Fruit fly (Drosophila melanogaster) whole organism, pupa: Measurements from ENCODE around the gene slou.

Source experiments
- CG10348 ChIP-seq: fragments of 200-800 bp; sonication (Bioruptor generic); IDR thresholded peaks from 2 replicates; pipeline ENCODE4 v1.3.6; 2022; ENCODE audit warnings: missing biosample characterization, missing genetic modification characterization
- CG12605 ChIP-seq: fragments of 200-800 bp; sonication (Bioruptor generic); IDR thresholded peaks from 2 replicates; pipeline ENCODE4 v1.3.6; 2022; ENCODE audit warnings: missing biosample characterization, missing genetic modification characterization
- CG13204 ChIP-seq: fragments of 200-800 bp; sonication (Bioruptor generic); optimal IDR thresholded peaks from 2 replicates; lab custom pipeline; 2018; ENCODE audit warnings: missing biosample characterization, mild to moderate bottlenecking, missing genetic modification characterization, moderate library complexity
- CG15710 ChIP-seq: fragments of 200-800 bp; sonication (Bioruptor generic); optimal IDR thresholded peaks from 2 replicates; lab custom pipeline; 2018; ENCODE audit warnings: missing biosample characterization, mild to moderate bottlenecking, missing genetic modification characterization, moderate library complexity
- CG17806 ChIP-seq: fragments of 200-800 bp; sonication (Bioruptor generic); optimal IDR thresholded peaks from 2 replicates; lab custom pipeline; 2018; ENCODE audit warnings: missing biosample characterization, mild to moderate bottlenecking, missing genetic modification characterization, moderate library complexity
- CG32121 ChIP-seq: fragments of 200-800 bp; sonication (Bioruptor generic); IDR thresholded peaks from 2 replicates; pipeline ENCODE4 v1.3.6; 2022; ENCODE audit warnings: missing biosample characterization, missing genetic modification characterization
- CG8159 ChIP-seq: fragments of 200-800 bp; sonication (Bioruptor generic); optimal IDR thresholded peaks from 3 replicates; lab custom pipeline; 2018; ENCODE audit warnings: missing biosample characterization, mild to moderate bottlenecking, missing genetic modification characterization, moderate library complexity
- CG9948 ChIP-seq: fragments of 200-800 bp; sonication (Bioruptor generic); optimal IDR thresholded peaks from 2 replicates; lab custom pipeline; 2018; ENCODE audit warnings: missing biosample characterization, mild to moderate bottlenecking, missing genetic modification characterization, moderate library complexity
- D1 ChIP-seq: fragments of 200-800 bp; sonication (Bioruptor generic); optimal IDR thresholded peaks from 2 replicates; lab custom pipeline; 2018; ENCODE audit warnings: missing biosample characterization, mild to moderate bottlenecking, missing genetic modification characterization, moderate library complexity
- EcR ChIP-seq: fragments of 200-800 bp; sonication (Bioruptor generic); optimal IDR thresholded peaks from 3 replicates; lab custom pipeline; 2019; ENCODE audit warnings: missing biosample characterization, missing genetic modification characterization, mild to moderate bottlenecking, moderate library complexity, missing genetic modification reagents
- Ets98B ChIP-seq: fragments of 200-800 bp; sonication (Bioruptor generic); IDR thresholded peaks from 2 replicates; pipeline ENCODE4 v1.3.6; 2022; ENCODE audit warnings: missing biosample characterization, missing genetic modification characterization
- Pif1A ChIP-seq: fragments of 200-800 bp; sonication (Bioruptor generic); optimal IDR thresholded peaks from 3 replicates; lab custom pipeline; 2016; ENCODE audit warnings: missing biosample characterization, missing genetic modification characterization
- Snoo ChIP-seq: fragments of 200-800 bp; sonication (Bioruptor generic); optimal IDR thresholded peaks from 3 replicates; lab custom pipeline; 2017; ENCODE audit warnings: missing biosample characterization, mild to moderate bottlenecking, missing genetic modification characterization, inconsistent platforms
- rn ChIP-seq: fragments of 200-800 bp; sonication (Bioruptor generic); IDR thresholded peaks from 2 replicates; pipeline ENCODE4 v1.3.6; 2022; ENCODE audit warnings: missing biosample characterization, missing genetic modification characterization

DNA sequence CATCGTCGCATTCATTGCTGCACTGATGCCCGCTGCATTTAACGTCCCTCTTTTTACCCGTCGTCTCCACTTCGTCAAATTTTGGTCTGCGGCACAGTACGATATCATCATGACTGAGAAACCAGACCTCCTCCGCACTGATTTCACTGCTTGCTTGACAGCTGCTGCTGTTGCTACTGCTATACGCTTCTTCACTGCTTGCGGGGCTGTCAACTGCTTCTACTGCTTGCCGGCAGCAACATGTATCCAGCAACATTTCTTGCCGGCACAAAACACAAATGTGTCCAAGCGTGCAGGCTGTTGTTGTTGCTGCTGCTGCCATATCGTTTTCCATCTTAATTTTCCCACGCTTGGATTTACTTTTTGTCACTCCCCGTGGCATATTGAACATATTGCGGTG, 23.1 kb upstream of the slou start:
- TF ChIP-seq CG15710: no peak
- TF ChIP-seq CG12605 (GFP tag; lab: Robert Waterston, UW): no peak
- no peak for TF ChIP-seq CG8159 (tag; lab: Kevin White, UChicago)
- TF ChIP-seq Snoo: no peak
- no peak for TF ChIP-seq Pif1A (GFP tag; lab: Kevin White, UChicago)
- TF ChIP-seq CG10348 (GFP tag; lab: Robert Waterston, UW): no peak
- no peak for TF ChIP-seq CG13204 (GFP tag; lab: Kevin White, UChicago)
- TF ChIP-seq CG9948 (tag; lab: Kevin White, UChicago): no peak
- TF ChIP-seq CG32121: peak; percentile 35; the same call in 1 of the 2 replicates
- no peak for TF ChIP-seq D1 (tag; lab: Kevin White, UChicago)
- TF ChIP-seq CG17806 (tag; lab: Kevin White, UChicago): no peak
- no peak for TF ChIP-seq Ets98B (GFP tag; lab: Robert Waterston, UW)
- TF ChIP-seq EcR (GFP tag; lab: Kevin White, UChicago): no peak
- TF ChIP-seq rn: no peak
